Fruit fly (Drosophila melanogaster) whole organism, pupa: ENCODE measurements around the gene CG11052.

ENCODE experiments used
- CG10348 ChIP-seq: fragments of 200-800 bp; sonication (Bioruptor generic); IDR thresholded peaks from 2 replicates; pipeline ENCODE4 v1.3.6; 2022; ENCODE audit warnings: missing biosample characterization, missing genetic modification characterization
- CG12605 ChIP-seq: fragments of 200-800 bp; sonication (Bioruptor generic); IDR thresholded peaks from 2 replicates; pipeline ENCODE4 v1.3.6; 2022; ENCODE audit warnings: missing biosample characterization, missing genetic modification characterization
- CG13204 ChIP-seq: fragments of 200-800 bp; sonication (Bioruptor generic); optimal IDR thresholded peaks from 2 replicates; lab custom pipeline; 2018; ENCODE audit warnings: missing biosample characterization, mild to moderate bottlenecking, missing genetic modification characterization, moderate library complexity
- CG14655 ChIP-seq: fragments of 200-800 bp; sonication (Bioruptor generic); optimal IDR thresholded peaks from 3 replicates; lab custom pipeline; 2017; ENCODE audit warnings: mild to moderate bottlenecking, missing biosample characterization, missing genetic modification reagents, missing genetic modification characterization
- CG15710 ChIP-seq: fragments of 200-800 bp; sonication (Bioruptor generic); optimal IDR thresholded peaks from 2 replicates; lab custom pipeline; 2018; ENCODE audit warnings: missing biosample characterization, mild to moderate bottlenecking, missing genetic modification characterization, moderate library complexity
- CG17806 ChIP-seq: fragments of 200-800 bp; sonication (Bioruptor generic); optimal IDR thresholded peaks from 2 replicates; lab custom pipeline; 2018; ENCODE audit warnings: missing biosample characterization, mild to moderate bottlenecking, missing genetic modification characterization, moderate library complexity
- CG32121 ChIP-seq: fragments of 200-800 bp; sonication (Bioruptor generic); IDR thresholded peaks from 2 replicates; pipeline ENCODE4 v1.3.6; 2022; ENCODE audit warnings: missing biosample characterization, missing genetic modification characterization
- CG34367 ChIP-seq: fragments of 200-800 bp; sonication (Bioruptor generic); optimal IDR thresholded peaks from 2 replicates; lab custom pipeline; 2018; ENCODE audit warnings: missing biosample characterization, mild to moderate bottlenecking, missing genetic modification characterization
- CG4496 ChIP-seq: fragments of 200-800 bp; sonication (Bioruptor generic); IDR thresholded peaks from 3 replicates; pipeline ENCODE4 v1.3.6; 2022; ENCODE audit warnings: missing biosample characterization, missing genetic modification characterization
- CG8159 ChIP-seq: fragments of 200-800 bp; sonication (Bioruptor generic); optimal IDR thresholded peaks from 3 replicates; lab custom pipeline; 2018; ENCODE audit warnings: missing biosample characterization, mild to moderate bottlenecking, missing genetic modification characterization, moderate library complexity
- CG8301 ChIP-seq: fragments of 200-800 bp; sonication (Bioruptor generic); optimal IDR thresholded peaks from 2 replicates; lab custom pipeline; 2018; ENCODE audit warnings: missing biosample characterization, mild to moderate bottlenecking, missing genetic modification characterization
- CG9948 ChIP-seq: fragments of 200-800 bp; sonication (Bioruptor generic); optimal IDR thresholded peaks from 2 replicates; lab custom pipeline; 2018; ENCODE audit warnings: missing biosample characterization, mild to moderate bottlenecking, missing genetic modification characterization, moderate library complexity
- D1 ChIP-seq: fragments of 200-800 bp; sonication (Bioruptor generic); optimal IDR thresholded peaks from 2 replicates; lab custom pipeline; 2018; ENCODE audit warnings: missing biosample characterization, mild to moderate bottlenecking, missing genetic modification characterization, moderate library complexity
- EcR ChIP-seq: fragments of 200-800 bp; sonication (Bioruptor generic); optimal IDR thresholded peaks from 3 replicates; lab custom pipeline; 2019; ENCODE audit warnings: missing biosample characterization, missing genetic modification characterization, mild to moderate bottlenecking, moderate library complexity, missing genetic modification reagents
- Ets98B ChIP-seq: fragments of 200-800 bp; sonication (Bioruptor generic); IDR thresholded peaks from 2 replicates; pipeline ENCODE4 v1.3.6; 2022; ENCODE audit warnings: missing biosample characterization, missing genetic modification characterization
- Pif1A ChIP-seq: fragments of 200-800 bp; sonication (Bioruptor generic); optimal IDR thresholded peaks from 3 replicates; lab custom pipeline; 2016; ENCODE audit warnings: missing biosample characterization, missing genetic modification characterization
- Pif1B ChIP-seq: fragments of 200-800 bp; sonication (Bioruptor generic); optimal IDR thresholded peaks from 3 replicates; lab custom pipeline; 2016; ENCODE audit warnings: missing biosample characterization, missing genetic modification characterization
- Snoo ChIP-seq: fragments of 200-800 bp; sonication (Bioruptor generic); optimal IDR thresholded peaks from 3 replicates; lab custom pipeline; 2017; ENCODE audit warnings: missing biosample characterization, mild to moderate bottlenecking, missing genetic modification characterization, inconsistent platforms
- fd96Ca ChIP-seq: fragments of 200-800 bp; sonication (Bioruptor generic); IDR thresholded peaks from 3 replicates; pipeline ENCODE4 v1.3.6; 2022; ENCODE audit warnings: missing biosample characterization, missing genetic modification characterization
- gl ChIP-seq: fragments of 200-800 bp; sonication (Bioruptor generic); optimal IDR thresholded peaks from 2 replicates; lab custom pipeline; 2018; ENCODE audit warnings: missing biosample characterization, mild to moderate bottlenecking, missing genetic modification characterization
- rn ChIP-seq: fragments of 200-800 bp; sonication (Bioruptor generic); IDR thresholded peaks from 2 replicates; pipeline ENCODE4 v1.3.6; 2022; ENCODE audit warnings: missing biosample characterization, missing genetic modification characterization

The CG11052 gene

DNA sequence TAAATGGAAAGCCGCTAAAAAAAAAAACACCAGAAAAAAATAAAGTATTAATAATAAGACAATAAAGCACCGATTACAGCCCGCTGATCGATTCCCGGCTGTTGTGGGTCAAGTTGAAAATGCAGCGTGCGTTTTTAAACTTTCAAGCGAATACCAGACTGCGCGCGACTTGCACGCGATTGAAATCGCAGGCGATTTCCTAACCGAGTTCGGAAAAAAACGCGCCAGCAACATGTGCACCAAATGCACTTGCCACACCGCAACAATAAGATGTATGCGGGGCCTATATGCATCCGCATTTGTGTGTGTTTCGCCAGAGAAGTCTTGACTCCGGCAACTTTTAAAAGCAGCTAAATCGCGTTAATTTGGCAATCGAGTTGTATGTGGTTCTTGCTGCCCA is 17.7 kb downstream of the CG11052 start:
- TF ChIP-seq CG4496: 0 out of 3 replicates have a peak, but pooled peaks have one; percentile 8
- no peak for TF ChIP-seq gl
- no peak for TF ChIP-seq CG8301 (tag; lab: Kevin White, UChicago)

dm6 chr3R:7990799-7991423 is 18.2 kb downstream of the CG11052 start:
- TF ChIP-seq fd96Ca (GFP tag; lab: Robert Waterston, UW) (0 out of 3 replicates have a peak, but pooled peaks have one; percentile 14), EcR (GFP tag; lab: Kevin White, UChicago) (peak; percentile 13), CG17806 (tag; lab: Kevin White, UChicago) (no peak), CG8301 (tag; lab: Kevin White, UChicago) (no peak)

DNA sequence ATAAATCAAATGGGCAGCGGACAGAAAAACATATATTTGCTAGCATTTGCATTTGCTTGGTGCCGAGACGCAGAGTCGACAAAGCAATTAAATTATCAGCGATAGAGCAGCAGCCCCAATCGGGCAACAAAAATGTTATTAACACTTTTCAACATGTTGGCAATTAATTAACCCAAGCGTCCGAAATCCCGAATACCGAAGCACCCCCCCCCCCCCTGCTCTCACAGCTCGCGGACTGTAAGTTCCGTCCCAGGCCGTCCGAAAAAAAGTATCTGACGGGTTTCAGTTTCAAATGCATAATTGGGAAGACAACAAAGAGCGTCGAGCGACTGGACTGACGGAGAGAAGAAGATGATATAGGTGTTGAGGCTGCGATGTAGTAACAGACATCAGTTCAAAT is 18.8 kb downstream of the CG11052 start:
- TF ChIP-seq CG14655 (GFP tag; lab: Kevin White, UChicago): no peak
- TF ChIP-seq CG15710: no peak
- no peak for TF ChIP-seq CG34367 (tag; lab: Kevin White, UChicago)
- TF ChIP-seq, all 21 proteins: peak for 0

DNA sequence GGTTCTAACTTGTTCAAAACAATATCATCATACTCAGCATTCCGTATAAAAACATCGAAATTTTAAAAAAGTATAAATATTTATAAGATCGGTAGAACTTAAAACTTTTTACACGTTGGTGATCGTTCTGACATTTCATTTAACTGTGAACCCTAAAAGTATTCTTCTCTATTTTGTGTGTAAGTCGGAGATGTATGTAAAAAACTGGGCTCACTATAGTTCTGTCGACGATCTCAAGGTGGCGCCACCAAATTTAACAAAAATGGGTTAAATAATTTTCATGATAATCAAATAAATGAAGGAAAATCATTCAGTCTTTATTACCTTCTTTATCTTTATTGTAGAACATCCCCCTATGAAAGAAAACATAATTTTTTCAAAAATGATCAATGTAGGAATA is 27.7 kb downstream of the CG11052 start:
- TF ChIP-seq D1 (tag; lab: Kevin White, UChicago): peak; percentile 83
- no peak for TF ChIP-seq Pif1B (GFP tag; lab: Kevin White, UChicago)
- TF ChIP-seq, all 21 proteins: peak for 1

DNA sequence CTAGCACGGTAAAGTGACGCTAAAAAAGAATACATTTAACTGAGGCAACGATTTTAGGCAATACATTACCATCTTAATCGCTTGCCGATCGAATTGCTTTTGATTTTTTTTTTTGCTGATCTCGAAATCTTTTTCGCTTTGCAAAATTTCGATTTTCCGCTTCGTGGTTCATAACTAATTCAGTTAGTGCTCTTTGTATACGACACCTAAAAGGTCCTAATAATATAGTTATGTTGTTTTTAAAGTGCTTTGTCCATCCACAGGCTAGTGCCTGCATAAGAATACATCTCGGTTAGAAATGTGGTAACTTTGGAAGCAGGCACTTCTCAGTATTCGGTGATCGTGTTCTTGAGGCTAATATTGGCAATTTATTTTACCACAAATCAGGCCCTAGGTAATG is 28.9 kb downstream of the CG11052 start, which contains the start of gene Sfp84E:
Sfp84E (minus strand) TSS at position 101 of the 400 bp plus-strand sequence.
- TF ChIP-seq Ets98B (GFP tag; lab: Robert Waterston, UW) (no peak), CG12605 (GFP tag; lab: Robert Waterston, UW) (no peak), Pif1A (no peak), CG4496 (no peak), fd96Ca (GFP tag; lab: Robert Waterston, UW) (no peak), gl (no peak), EcR (GFP tag; lab: Kevin White, UChicago) (no peak), rn (GFP tag; lab: Robert Waterston, UW) (no peak), CG8301 (tag; lab: Kevin White, UChicago) (no peak), D1 (tag; lab: Kevin White, UChicago) (no peak), CG34367 (tag; lab: Kevin White, UChicago) (no peak), CG10348 (GFP tag; lab: Robert Waterston, UW) (no peak), Snoo (tag; lab: Kevin White, UChicago) (no peak)

dm6 chr3R:7978379-7979009 is 30.6 kb downstream of the CG11052 start, which contains the start of the genes CD98hc and Os-C:
Gene CD98hc, minus strand, starts transcription at chr3R:7978428.
Gene Os-C, plus strand, starts transcription at chr3R:7978959.
- TF ChIP-seq CG8301 (tag; lab: Kevin White, UChicago) (no peak), CG8159 (tag; lab: Kevin White, UChicago) (no peak), CG12605 (GFP tag; lab: Robert Waterston, UW) (0 out of 2 replicates have a peak, but pooled peaks have one; percentile 17)

dm6 chr3R:7977011-7977925 is 31.8 kb downstream of the CG11052 start:
- no peak for TF ChIP-seq rn (GFP tag; lab: Robert Waterston, UW)
- TF ChIP-seq CG10348 (GFP tag; lab: Robert Waterston, UW): no peak
- TF ChIP-seq Pif1A: no peak
- no peak for TF ChIP-seq CG17806 (tag; lab: Kevin White, UChicago)
- no peak for TF ChIP-seq Ets98B (GFP tag; lab: Robert Waterston, UW)
- no peak for TF ChIP-seq D1 (tag; lab: Kevin White, UChicago)
- no peak for TF ChIP-seq Pif1B (GFP tag; lab: Kevin White, UChicago)
- no peak for TF ChIP-seq CG12605 (GFP tag; lab: Robert Waterston, UW)
- peak; percentile 16 for TF ChIP-seq CG8159 (tag; lab: Kevin White, UChicago)
- TF ChIP-seq CG14655 (GFP tag; lab: Kevin White, UChicago): no peak
- TF ChIP-seq fd96Ca (GFP tag; lab: Robert Waterston, UW): no peak
- 0 out of 3 replicates have a peak, but pooled peaks have one; percentile 31 for TF ChIP-seq CG4496
- TF ChIP-seq CG32121 (GFP tag; lab: Robert Waterston, UW): no peak
- peak; percentile 8 for TF ChIP-seq CG34367 (tag; lab: Kevin White, UChicago)
- TF ChIP-seq Snoo (tag; lab: Kevin White, UChicago): no peak
- TF ChIP-seq gl: no peak
- TF ChIP-seq EcR (GFP tag; lab: Kevin White, UChicago): no peak
- no peak for TF ChIP-seq CG13204
- no peak for TF ChIP-seq CG8301 (tag; lab: Kevin White, UChicago)
- TF ChIP-seq CG15710: no peak
- TF ChIP-seq CG9948: no peak
- TF ChIP-seq, all 21 proteins: peak for 3
